Fruit fly (Drosophila melanogaster): ENCODE results near the gene net.

The net gene

dm6 chr2L:87255-87723 is at the start of gene net:
Gene net, minus strand, starts transcription at chr2L:87387.
- TF ChIP-seq bab1 (GFP tag; optimal IDR thresholded peaks at IDR 0.05): peak; percentile 62
- no peak for TF ChIP-seq kay (GFP tag; ENCODE audit: borderline replicate concordance)
- TF ChIP-seq ovo (GFP tag; optimal IDR thresholded peaks at IDR 0.05): no peak
- TF ChIP-seq CG11617 (GFP tag; optimal IDR thresholded peaks at IDR 0.05): peak; percentile 64
- no peak for TF ChIP-seq CG1620 (GFP tag; optimal IDR thresholded peaks at IDR 0.05)
- TF ChIP-seq tj (GFP tag; optimal IDR thresholded peaks at IDR 0.05): no peak
- TF ChIP-seq Hr96 (GFP tag; optimal IDR thresholded peaks at IDR 0.05): no peak
- TF ChIP-seq Crg-1 (GFP tag; optimal IDR thresholded peaks at IDR 0.05): no peak
- peak; percentile 56 for TF ChIP-seq pad (GFP tag; optimal IDR thresholded peaks at IDR 0.05)
- TF ChIP-seq CG33017 (tag; optimal IDR thresholded peaks at IDR 0.05): peak; percentile 80
- peak; percentile 14 for TF ChIP-seq CG5204 (GFP tag; optimal IDR thresholded peaks at IDR 0.05)
- peak; percentile 12 for TF ChIP-seq Clk (GFP tag; optimal IDR thresholded peaks at IDR 0.05)
- TF ChIP-seq CG12768 (GFP tag; optimal IDR thresholded peaks at IDR 0.05): peak; percentile 72
- TF ChIP-seq CG14711 (tag; optimal IDR thresholded peaks at IDR 0.05): peak; percentile 71
- TF ChIP-seq Mnt (GFP tag; optimal IDR thresholded peaks at IDR 0.05): peak; percentile 94
- peak; percentile 87 for TF ChIP-seq cic (GFP tag; optimal IDR thresholded peaks at IDR 0.05)
- TF ChIP-seq cnc (optimal IDR thresholded peaks at IDR 0.05): no peak
- no peak for TF ChIP-seq toe (GFP tag; optimal IDR thresholded peaks at IDR 0.05)
- peak; percentile 62 for TF ChIP-seq CG7045 (GFP tag; optimal IDR thresholded peaks at IDR 0.05)
- TF ChIP-seq CG7101 (tag; optimal IDR thresholded peaks at IDR 0.05): peak; percentile 72

DNA sequence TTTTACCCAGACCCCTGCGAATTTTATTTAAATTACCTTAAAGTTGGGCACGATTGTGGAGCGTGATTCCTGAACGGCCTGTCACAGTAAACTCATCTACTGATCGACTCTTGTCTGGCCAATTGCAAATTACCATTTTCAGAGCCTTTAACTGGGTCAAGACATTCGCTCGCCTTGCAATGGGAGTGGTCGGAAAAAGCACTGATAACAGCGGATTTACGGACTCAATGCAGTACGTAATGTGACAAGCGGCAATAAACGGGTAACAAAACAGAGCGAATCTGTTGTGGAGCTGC is 48.9 kb upstream of the net start:
- TF ChIP-seq CG11617 (GFP tag; optimal IDR thresholded peaks at IDR 0.05) (no peak), cic (GFP tag; optimal IDR thresholded peaks at IDR 0.05) (no peak), CG12768 (GFP tag; optimal IDR thresholded peaks at IDR 0.05) (no peak), CG14711 (tag; optimal IDR thresholded peaks at IDR 0.05) (no peak), CG5204 (GFP tag; optimal IDR thresholded peaks at IDR 0.05) (no peak), CG1620 (GFP tag; optimal IDR thresholded peaks at IDR 0.05) (no peak), ovo (GFP tag; optimal IDR thresholded peaks at IDR 0.05) (no peak), kay (GFP tag; ENCODE audit: borderline replicate concordance) (no peak), Crg-1 (GFP tag; optimal IDR thresholded peaks at IDR 0.05) (no peak), Clk (GFP tag; optimal IDR thresholded peaks at IDR 0.05) (no peak), cnc (optimal IDR thresholded peaks at IDR 0.05) (no peak), toe (GFP tag; optimal IDR thresholded peaks at IDR 0.05) (no peak), pad (GFP tag; optimal IDR thresholded peaks at IDR 0.05) (no peak), bab1 (GFP tag; optimal IDR thresholded peaks at IDR 0.05) (no peak), Hr96 (GFP tag; optimal IDR thresholded peaks at IDR 0.05) (no peak), Mnt (GFP tag; optimal IDR thresholded peaks at IDR 0.05) (no peak)

dm6 chr2L:135383-136130 is 48.4 kb upstream of the net start:
- TF ChIP-seq pad (GFP tag; optimal IDR thresholded peaks at IDR 0.05) (no peak), CG33017 (tag; optimal IDR thresholded peaks at IDR 0.05) (no peak), kay (GFP tag; ENCODE audit: borderline replicate concordance) (peak; percentile 30), Crg-1 (GFP tag; optimal IDR thresholded peaks at IDR 0.05) (no peak), ovo (GFP tag; optimal IDR thresholded peaks at IDR 0.05) (no peak), toe (GFP tag; optimal IDR thresholded peaks at IDR 0.05) (no peak)

DNA sequence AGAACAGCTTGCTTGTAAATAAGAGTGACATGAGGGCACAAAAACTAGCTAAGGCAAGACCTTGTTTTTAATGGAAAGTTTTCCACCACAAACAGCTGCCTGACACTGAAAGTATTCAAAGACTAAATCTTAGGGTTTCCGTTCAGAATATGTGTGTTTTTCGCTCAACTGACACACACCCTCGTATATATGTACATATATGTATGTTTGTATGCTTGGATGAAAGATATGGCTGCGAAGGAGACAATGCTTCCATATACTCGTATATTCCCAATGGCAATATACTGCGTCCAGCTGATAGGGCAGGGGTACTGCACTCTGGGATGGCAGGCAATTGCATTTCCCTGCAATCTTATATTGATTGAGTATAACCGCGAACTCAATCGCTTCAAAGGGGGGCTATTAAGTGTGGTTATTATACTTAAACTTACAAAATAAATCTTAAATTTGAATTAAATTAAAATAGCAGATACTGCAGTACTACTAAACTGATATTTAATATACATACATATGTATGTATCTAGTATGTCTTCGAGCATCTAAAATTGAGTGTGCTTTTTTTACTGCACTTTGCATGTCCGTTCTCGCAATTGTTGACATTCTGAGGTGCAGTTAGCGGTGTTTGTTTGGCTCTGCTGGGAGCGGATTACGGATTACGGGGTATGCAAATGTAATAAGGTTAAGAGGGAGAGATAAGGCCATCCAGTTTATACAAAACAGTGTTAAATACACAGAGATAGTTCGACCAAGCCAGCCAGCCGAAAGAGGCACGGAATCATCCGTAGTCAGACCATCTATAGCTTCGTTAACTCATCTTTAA is 47.6 kb upstream of the net start:
- TF ChIP-seq cic (GFP tag; optimal IDR thresholded peaks at IDR 0.05): peak; percentile 31
- no peak for TF ChIP-seq ovo (GFP tag; optimal IDR thresholded peaks at IDR 0.05)
- no peak for TF ChIP-seq tj (GFP tag; optimal IDR thresholded peaks at IDR 0.05)
- peak; percentile 29 for TF ChIP-seq Crg-1 (GFP tag; optimal IDR thresholded peaks at IDR 0.05)
- peak; percentile 5 for TF ChIP-seq toe (GFP tag; optimal IDR thresholded peaks at IDR 0.05)
- TF ChIP-seq Hr96 (GFP tag; optimal IDR thresholded peaks at IDR 0.05): no peak
- TF ChIP-seq Mnt (GFP tag; optimal IDR thresholded peaks at IDR 0.05): peak; percentile 21
- TF ChIP-seq CG1620 (GFP tag; optimal IDR thresholded peaks at IDR 0.05): peak; percentile 16
- no peak for TF ChIP-seq Clk (GFP tag; optimal IDR thresholded peaks at IDR 0.05)
- peak; percentile 21 for TF ChIP-seq CG11617 (GFP tag; optimal IDR thresholded peaks at IDR 0.05)
- peak; percentile 18 for TF ChIP-seq CG7101 (tag; optimal IDR thresholded peaks at IDR 0.05)
- TF ChIP-seq CG33017 (tag; optimal IDR thresholded peaks at IDR 0.05): no peak
- no peak for TF ChIP-seq cnc (optimal IDR thresholded peaks at IDR 0.05)
- no peak for TF ChIP-seq CG5204 (GFP tag; optimal IDR thresholded peaks at IDR 0.05)
- peak; percentile 94 for TF ChIP-seq kay (GFP tag; ENCODE audit: borderline replicate concordance)
- TF ChIP-seq pad (GFP tag; optimal IDR thresholded peaks at IDR 0.05): no peak
- TF ChIP-seq CG14711 (tag; optimal IDR thresholded peaks at IDR 0.05): no peak
- no peak for TF ChIP-seq bab1 (GFP tag; optimal IDR thresholded peaks at IDR 0.05)
- peak; percentile 13 for TF ChIP-seq CG12768 (GFP tag; optimal IDR thresholded peaks at IDR 0.05)
- TF ChIP-seq CG7045 (GFP tag; optimal IDR thresholded peaks at IDR 0.05): no peak

- TF ChIP-seq CG12768 (GFP tag; optimal IDR thresholded peaks at IDR 0.05): peak; percentile 68
- peak; percentile 10 for TF ChIP-seq Hr96 (GFP tag; optimal IDR thresholded peaks at IDR 0.05)
- TF ChIP-seq Mnt (GFP tag; optimal IDR thresholded peaks at IDR 0.05): peak; percentile 21
- TF ChIP-seq kay (GFP tag; ENCODE audit: borderline replicate concordance): peak; percentile 86
- TF ChIP-seq toe (GFP tag; optimal IDR thresholded peaks at IDR 0.05): peak; percentile 43
- peak; percentile 86 for TF ChIP-seq ovo (GFP tag; optimal IDR thresholded peaks at IDR 0.05)
- peak; percentile 95 for TF ChIP-seq pad (GFP tag; optimal IDR thresholded peaks at IDR 0.05)
- peak; percentile 68 for TF ChIP-seq cic (GFP tag; optimal IDR thresholded peaks at IDR 0.05)
- no peak for TF ChIP-seq cnc (optimal IDR thresholded peaks at IDR 0.05)
- TF ChIP-seq Crg-1 (GFP tag; optimal IDR thresholded peaks at IDR 0.05): no peak
- no peak for TF ChIP-seq CG5204 (GFP tag; optimal IDR thresholded peaks at IDR 0.05)
- TF ChIP-seq bab1 (GFP tag; optimal IDR thresholded peaks at IDR 0.05): peak; percentile 64
- peak; percentile 8 for TF ChIP-seq CG11617 (GFP tag; optimal IDR thresholded peaks at IDR 0.05)
- no peak for TF ChIP-seq Clk (GFP tag; optimal IDR thresholded peaks at IDR 0.05)
- TF ChIP-seq CG33017 (tag; optimal IDR thresholded peaks at IDR 0.05): no peak
- TF ChIP-seq tj (GFP tag; optimal IDR thresholded peaks at IDR 0.05): peak; percentile 26
- TF ChIP-seq CG1620 (GFP tag; optimal IDR thresholded peaks at IDR 0.05): peak; percentile 37
- peak; percentile 12 for TF ChIP-seq CG7045 (GFP tag; optimal IDR thresholded peaks at IDR 0.05)
- TF ChIP-seq CG14711 (tag; optimal IDR thresholded peaks at IDR 0.05): peak; percentile 29
- TF ChIP-seq CG7101 (tag; optimal IDR thresholded peaks at IDR 0.05): peak; percentile 19
Observed at dm6 chr2L:131466-132270, 44.5 kb upstream of the net start, which contains the start of gene Gs1. Gene Gs1, plus strand, starts transcription at chr2L:132077.

All from whole organism, adult.